Worm (Caenorhabditis elegans): Measurements from ENCODE around the gene rps-27.

DNA sequence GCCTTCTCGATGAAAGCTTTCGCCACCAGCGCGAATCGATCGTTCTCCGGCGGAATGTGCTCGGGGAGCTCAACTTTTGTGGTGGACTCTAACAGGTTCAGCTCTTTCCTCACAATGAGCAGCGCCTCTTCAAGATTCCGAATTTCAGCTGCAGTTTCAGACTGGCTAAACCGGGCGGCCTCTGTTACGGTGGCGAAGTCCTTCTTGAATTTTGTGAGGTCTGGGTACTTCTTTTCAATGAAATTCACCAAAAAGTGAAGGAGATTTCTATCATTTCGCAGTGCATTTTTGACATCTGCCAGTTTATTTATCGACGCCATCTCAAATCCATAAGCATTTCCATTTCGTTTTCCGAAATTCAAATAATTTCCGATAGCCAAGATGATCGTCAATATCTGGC is 37.4 kb downstream of the rps-27 start:
- TF ChIP-seq ama-1 (optimal IDR thresholded peaks at IDR 0.05): no peak
- no peak for TF ChIP-seq scrt-1 (GFP tag; IDR thresholded peaks at IDR 0.05)
- no peak for TF ChIP-seq B0310.2 (tag; optimal IDR thresholded peaks at IDR 0.05)
- no peak for TF ChIP-seq tra-4 (tag; optimal IDR thresholded peaks at IDR 0.05)
- no peak for TF ChIP-seq ceh-13 (GFP tag; optimal IDR thresholded peaks at IDR 0.05)
- TF ChIP-seq ceh-36 (tag; optimal IDR thresholded peaks at IDR 0.05): no peak
- TF ChIP-seq F13C5.2 (tag; optimal IDR thresholded peaks at IDR 0.05): no peak
- TF ChIP-seq hnd-1 (tag; optimal IDR thresholded peaks at IDR 0.05): no peak
- no peak for TF ChIP-seq hmbx-1 (tag; optimal IDR thresholded peaks at IDR 0.05)

All from whole organism, early embryonic.